Fruit fly (Drosophila melanogaster) whole organism, adult: ENCODE data around the gene Tsp3A.

Experiments used
- CG11617 ChIP-seq: fragments of 200-800 bp; sonication (Bioruptor generic); optimal IDR thresholded peaks from 2 replicates; lab custom pipeline; 2017; ENCODE audit warnings: mild to moderate bottlenecking, missing biosample characterization, missing genetic modification reagents, missing genetic modification characterization
- CG12768 ChIP-seq: fragments of 200-800 bp; sonication (Bioruptor generic); optimal IDR thresholded peaks from 2 replicates; lab custom pipeline; 2017; ENCODE audit warnings: missing biosample characterization, missing genetic modification characterization, mild to moderate bottlenecking, moderate library complexity, missing genetic modification reagents
- CG14711 ChIP-seq: fragments of 200-800 bp; sonication (Bioruptor generic); optimal IDR thresholded peaks from 2 replicates; lab custom pipeline; 2018; ENCODE audit warnings: missing biosample characterization, mild to moderate bottlenecking, missing genetic modification characterization, moderate library complexity
- CG1620 ChIP-seq: fragments of 200-800 bp; sonication (Bioruptor generic); optimal IDR thresholded peaks from 2 replicates; lab custom pipeline; 2016; ENCODE audit warnings: missing biosample characterization, missing genetic modification characterization
- CG33017 ChIP-seq: fragments of 200-800 bp; sonication (Bioruptor generic); optimal IDR thresholded peaks from 2 replicates; lab custom pipeline; 2018; ENCODE audit warnings: missing biosample characterization, mild to moderate bottlenecking, missing genetic modification characterization, moderate library complexity
- CG5204 ChIP-seq: fragments of 200-800 bp; sonication (Bioruptor generic); optimal IDR thresholded peaks from 2 replicates; lab custom pipeline; 2016; ENCODE audit warnings: missing biosample characterization, missing genetic modification characterization
- CG7045 ChIP-seq: fragments of 200-800 bp; sonication (Bioruptor generic); optimal IDR thresholded peaks from 2 replicates; lab custom pipeline; 2017; ENCODE audit warnings: missing biosample characterization, mild to moderate bottlenecking, missing genetic modification characterization
- CG7101 ChIP-seq: fragments of 200-800 bp; sonication (Bioruptor generic); optimal IDR thresholded peaks from 2 replicates; lab custom pipeline; 2018; ENCODE audit warnings: missing biosample characterization, mild to moderate bottlenecking, missing genetic modification characterization, moderate library complexity
- Clk ChIP-seq: fragments of 200-800 bp; sonication (Bioruptor generic); optimal IDR thresholded peaks from 2 replicates; lab custom pipeline; 2017; ENCODE audit warnings: missing biosample characterization, missing genetic modification characterization
- Crg-1 ChIP-seq: fragments of 200-800 bp; sonication (Bioruptor generic); optimal IDR thresholded peaks from 2 replicates; lab custom pipeline; 2016; ENCODE audit warnings: missing biosample characterization, missing genetic modification characterization
- Hr96 ChIP-seq: fragments of 200-800 bp; sonication (Bioruptor generic); optimal IDR thresholded peaks from 2 replicates; lab custom pipeline; 2016; ENCODE audit warnings: missing biosample characterization, missing genetic modification characterization
- Mnt ChIP-seq: fragments of 200-800 bp; sonication (Bioruptor generic); optimal IDR thresholded peaks from 2 replicates; lab custom pipeline; 2016; ENCODE audit warnings: missing biosample characterization, mild to moderate bottlenecking, missing genetic modification characterization
- bab1 ChIP-seq: fragments of 200-800 bp; sonication (Bioruptor generic); optimal IDR thresholded peaks from 3 replicates; lab custom pipeline; 2019; ENCODE audit warnings: missing biosample characterization, mild to moderate bottlenecking, missing genetic modification characterization, moderate library complexity
- cic ChIP-seq: fragments of 200-800 bp; sonication (Bioruptor generic); optimal IDR thresholded peaks from 2 replicates; lab custom pipeline; 2017; ENCODE audit warnings: missing biosample characterization, mild to moderate bottlenecking, missing genetic modification characterization, moderate library complexity
- cnc ChIP-seq, 2 experiments: fragments of >200 bp; optimal IDR thresholded peaks; 2 replicates each; lab custom pipeline; 2017
- kay ChIP-seq: fragments of 200-800 bp; sonication (Bioruptor generic); peaks from one replicate; lab custom pipeline; 2016; ENCODE audit warnings: missing biosample characterization, missing genetic modification characterization, borderline replicate concordance
- ovo ChIP-seq: fragments of 200-800 bp; sonication (Bioruptor generic); optimal IDR thresholded peaks from 2 replicates; lab custom pipeline; 2016; ENCODE audit warnings: missing biosample characterization, missing genetic modification characterization
- pad ChIP-seq: fragments of 200-800 bp; sonication (Bioruptor generic); optimal IDR thresholded peaks from 3 replicates; lab custom pipeline; 2017; ENCODE audit warnings: missing biosample characterization, missing genetic modification characterization, mild to moderate bottlenecking, moderate library complexity, missing genetic modification reagents
- tj ChIP-seq: fragments of 200-800 bp; sonication (Bioruptor generic); optimal IDR thresholded peaks from 3 replicates; lab custom pipeline; 2017; ENCODE audit warnings: missing biosample characterization, mild to moderate bottlenecking, missing genetic modification characterization, moderate library complexity
- toe ChIP-seq: fragments of 200-800 bp; sonication (Bioruptor generic); optimal IDR thresholded peaks from 2 replicates; lab custom pipeline; 2016; ENCODE audit warnings: missing biosample characterization, missing genetic modification characterization

The Tsp3A gene

DNA sequence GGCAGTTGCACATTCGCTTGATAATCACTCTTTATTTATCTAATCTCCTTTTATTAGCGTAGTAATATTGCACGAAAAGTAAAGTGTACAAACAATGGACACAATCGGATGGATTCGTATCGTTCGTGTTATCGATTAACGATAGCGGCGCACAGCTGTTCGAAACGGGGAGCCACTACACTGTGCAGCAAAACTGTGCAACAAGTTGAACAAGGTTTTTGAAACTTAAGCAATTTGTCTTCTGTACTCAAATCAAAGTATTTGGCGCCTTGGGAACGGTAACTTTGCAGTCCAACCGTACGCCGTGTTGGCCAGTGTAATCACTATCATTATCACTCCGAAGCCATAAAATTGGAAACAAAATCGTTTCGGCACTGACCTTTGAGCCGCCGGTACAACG, at the start of gene Tsp3A, which contains the start of gene Seipin:
Gene Tsp3A, minus strand, starts transcription at position 88 of the 400 bp plus-strand sequence.
Gene Seipin, plus strand, starts transcription at position 149 of the 400 bp plus-strand sequence.
- no peak for TF ChIP-seq CG5204 (GFP tag; lab: Kevin White, UChicago)
- TF ChIP-seq ovo (GFP tag; lab: Kevin White, UChicago): peak; percentile 30
- TF ChIP-seq CG1620 (GFP tag; lab: Kevin White, UChicago): peak; percentile 48
- no peak for TF ChIP-seq cnc (optimal IDR thresholded peaks at IDR 0.05; lab: Kevin White, UChicago)
- TF ChIP-seq CG11617 (GFP tag; lab: Kevin White, UChicago): peak; percentile 88
- TF ChIP-seq Mnt (GFP tag; lab: Kevin White, UChicago): peak; percentile 61
- no peak for TF ChIP-seq Hr96
- peak; percentile 83 for TF ChIP-seq CG33017 (tag; lab: Kevin White, UChicago)
- no peak for TF ChIP-seq kay (GFP tag; lab: Kevin White, UChicago)
- TF ChIP-seq tj (GFP tag; lab: Kevin White, UChicago): peak; percentile 87
- peak; percentile 84 for TF ChIP-seq CG14711 (tag; lab: Kevin White, UChicago)
- peak; percentile 79 for TF ChIP-seq CG7045 (GFP tag; lab: Kevin White, UChicago)
- TF ChIP-seq bab1 (GFP tag; lab: Kevin White, UChicago): peak; percentile 84
- peak; percentile 67 for TF ChIP-seq Clk (GFP tag; lab: Kevin White, UChicago)
- peak; percentile 97 for TF ChIP-seq CG12768 (GFP tag; lab: Kevin White, UChicago)
- TF ChIP-seq Crg-1 (GFP tag; lab: Kevin White, UChicago): peak; percentile 51
- TF ChIP-seq pad (GFP tag; lab: Kevin White, UChicago): peak; percentile 75
- no peak for TF ChIP-seq toe (GFP tag; lab: Kevin White, UChicago)
- peak; percentile 60 for TF ChIP-seq cic
- TF ChIP-seq CG7101: peak; percentile 88

DNA sequence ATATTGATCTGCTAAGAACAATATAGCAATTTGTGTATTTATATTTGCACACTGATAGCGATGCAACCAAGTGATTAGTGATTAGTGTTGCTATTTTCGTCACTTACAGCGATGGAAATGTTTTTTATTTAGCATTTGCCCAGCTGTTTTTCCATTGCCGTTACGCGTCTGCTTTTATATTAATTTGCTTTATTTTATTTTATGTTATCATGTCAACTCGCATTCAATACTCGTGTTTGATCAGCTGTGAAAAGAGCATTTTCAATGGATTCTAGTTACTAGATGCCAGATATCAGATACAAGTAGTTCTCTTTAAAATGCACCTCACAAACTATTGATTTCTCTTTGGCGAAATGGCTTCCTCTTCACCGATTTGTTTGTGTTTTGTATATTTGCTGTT, 43.9 kb upstream of the Tsp3A start:
- TF ChIP-seq CG1620 (GFP tag; lab: Kevin White, UChicago) (no peak), kay (GFP tag; lab: Kevin White, UChicago) (no peak), CG5204 (GFP tag; lab: Kevin White, UChicago) (no peak), toe (GFP tag; lab: Kevin White, UChicago) (no peak), Crg-1 (GFP tag; lab: Kevin White, UChicago) (peak; percentile 5), CG14711 (tag; lab: Kevin White, UChicago) (no peak), CG7101 (no peak), CG33017 (tag; lab: Kevin White, UChicago) (no peak)

- peak; percentile 24 for TF ChIP-seq tj (GFP tag; lab: Kevin White, UChicago)
- TF ChIP-seq CG7101: no peak
- TF ChIP-seq cnc (optimal IDR thresholded peaks at IDR 0.05; lab: Kevin White, UChicago): no peak
- TF ChIP-seq pad (GFP tag; lab: Kevin White, UChicago): no peak
- TF ChIP-seq CG7045 (GFP tag; lab: Kevin White, UChicago): no peak
- no peak for TF ChIP-seq Crg-1 (GFP tag; lab: Kevin White, UChicago)
- peak; percentile 68 for TF ChIP-seq kay (GFP tag; lab: Kevin White, UChicago)
These were observed 43.1 kb upstream of the Tsp3A start for dm6 chrX:2662540-2663133.

- TF ChIP-seq Hr96 (no peak), CG33017 (tag; lab: Kevin White, UChicago) (no peak), Clk (GFP tag; lab: Kevin White, UChicago) (no peak), toe (GFP tag; lab: Kevin White, UChicago) (no peak), CG7101 (no peak), ovo (GFP tag; lab: Kevin White, UChicago) (no peak), kay (GFP tag; lab: Kevin White, UChicago) (no peak), cic (peak; percentile 23), CG1620 (GFP tag; lab: Kevin White, UChicago) (no peak), cnc (optimal IDR thresholded peaks at IDR 0.05; lab: Kevin White, UChicago) (peak in 1 of 2 experiments; percentile 22), pad (GFP tag; lab: Kevin White, UChicago) (no peak), Crg-1 (GFP tag; lab: Kevin White, UChicago) (no peak), tj (GFP tag; lab: Kevin White, UChicago) (peak; percentile 10), bab1 (GFP tag; lab: Kevin White, UChicago) (no peak)
These were observed 42.2 kb upstream of the Tsp3A start for dm6 chrX:2661758-2662157.

DNA sequence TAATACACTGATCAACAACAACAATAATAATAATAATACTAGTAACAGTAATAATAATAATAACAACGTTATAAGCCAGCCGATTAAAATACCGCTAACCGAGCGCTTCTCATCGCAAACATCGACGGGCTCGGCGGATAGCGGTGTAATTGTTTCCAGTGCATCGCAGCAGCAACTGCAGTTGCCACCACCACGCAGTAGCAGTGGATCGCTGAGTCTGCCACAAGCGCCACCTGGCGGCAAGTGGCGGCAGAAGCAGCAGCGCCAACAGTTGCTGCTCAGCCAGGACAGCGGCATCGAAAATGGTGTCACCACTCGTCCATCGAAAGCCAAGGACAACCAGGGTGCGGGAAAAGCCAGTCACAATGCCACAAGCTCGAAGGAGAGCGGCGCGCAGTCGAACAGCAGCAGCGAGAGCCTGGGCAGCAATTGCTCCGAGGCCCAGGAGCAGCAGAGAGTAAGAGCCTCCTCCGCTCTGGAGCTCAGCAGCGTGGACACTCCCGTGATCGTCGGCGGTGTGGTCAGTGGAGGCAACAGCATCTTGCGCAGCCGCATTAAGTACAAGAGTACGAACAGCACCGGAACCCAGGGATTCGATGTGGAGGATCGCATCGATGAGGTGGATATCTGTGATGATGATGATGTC, 40.0 kb upstream of the Tsp3A start:
- TF ChIP-seq CG33017 (tag; lab: Kevin White, UChicago) (no peak), CG12768 (GFP tag; lab: Kevin White, UChicago) (no peak), cic (no peak), CG5204 (GFP tag; lab: Kevin White, UChicago) (no peak), tj (GFP tag; lab: Kevin White, UChicago) (no peak), toe (GFP tag; lab: Kevin White, UChicago) (no peak), Mnt (GFP tag; lab: Kevin White, UChicago) (no peak), CG7045 (GFP tag; lab: Kevin White, UChicago) (no peak), Crg-1 (GFP tag; lab: Kevin White, UChicago) (no peak), CG14711 (tag; lab: Kevin White, UChicago) (no peak), CG11617 (GFP tag; lab: Kevin White, UChicago) (no peak), pad (GFP tag; lab: Kevin White, UChicago) (no peak)
